Fruit fly (Drosophila melanogaster): Measurements from ENCODE around the gene noi.

The noi gene

DNA sequence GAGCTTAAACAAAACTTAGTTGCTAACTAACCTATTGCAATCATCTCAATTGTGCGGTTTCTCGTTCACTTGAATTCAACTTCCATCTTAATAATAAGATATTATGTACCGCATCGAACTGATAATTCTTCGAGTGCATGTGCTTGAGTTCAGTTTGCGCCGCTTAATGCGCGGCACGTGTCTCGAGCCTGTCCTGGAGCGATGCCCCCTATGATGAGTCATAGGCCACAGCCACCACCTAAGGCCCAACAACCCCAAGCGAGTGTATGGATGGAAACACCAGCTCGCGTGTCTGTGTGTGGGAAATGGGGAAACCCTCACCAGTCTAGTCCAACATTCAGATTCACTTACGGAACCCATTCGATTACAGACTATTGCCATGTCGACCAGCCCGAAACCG is 17.4 kb downstream of the noi start:
- TF ChIP-seq CG5204 (GFP tag; optimal IDR thresholded peaks at IDR 0.05): no peak
- TF ChIP-seq CG12768 (GFP tag; optimal IDR thresholded peaks at IDR 0.05): no peak
- TF ChIP-seq Hr96 (GFP tag; optimal IDR thresholded peaks at IDR 0.05): no peak

DNA sequence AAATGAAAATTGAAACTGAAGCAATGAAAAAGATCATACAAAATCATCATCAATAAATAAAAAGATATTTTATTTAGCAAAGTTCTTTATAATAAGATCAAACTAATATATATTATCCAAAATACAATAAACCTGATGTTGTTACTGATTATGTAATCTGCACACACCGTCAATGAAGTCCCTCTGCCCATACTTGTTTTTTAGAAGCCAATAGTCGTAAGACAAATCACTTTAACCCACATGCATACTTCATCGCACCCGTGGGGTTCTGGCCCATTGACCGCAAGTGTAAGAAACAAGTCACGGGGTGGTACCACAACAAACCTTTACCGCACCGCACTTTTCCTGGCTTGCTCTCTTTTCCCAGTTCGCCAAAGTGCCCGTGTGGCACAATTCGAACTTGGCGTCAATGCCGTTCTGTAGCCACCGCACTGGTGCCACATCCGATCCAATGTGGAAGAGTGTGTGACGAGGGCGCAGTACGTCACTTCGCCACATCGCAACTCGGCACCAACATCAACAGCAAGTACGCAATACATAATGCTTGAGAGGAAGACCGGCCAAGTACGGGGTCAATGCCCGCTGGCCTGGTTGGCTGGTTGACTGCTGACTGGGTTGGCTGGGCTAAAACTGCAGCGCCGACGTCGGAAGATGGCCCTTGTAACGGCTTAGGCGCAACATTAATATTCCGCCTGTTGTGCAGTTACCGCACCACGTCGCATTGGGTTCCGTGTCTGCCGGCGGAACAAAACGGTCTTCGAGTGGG is 18.2 kb downstream of the noi start:
- no peak for TF ChIP-seq Clk (GFP tag; optimal IDR thresholded peaks at IDR 0.05)
- TF ChIP-seq tj (GFP tag; optimal IDR thresholded peaks at IDR 0.05): peak; percentile 61

DNA sequence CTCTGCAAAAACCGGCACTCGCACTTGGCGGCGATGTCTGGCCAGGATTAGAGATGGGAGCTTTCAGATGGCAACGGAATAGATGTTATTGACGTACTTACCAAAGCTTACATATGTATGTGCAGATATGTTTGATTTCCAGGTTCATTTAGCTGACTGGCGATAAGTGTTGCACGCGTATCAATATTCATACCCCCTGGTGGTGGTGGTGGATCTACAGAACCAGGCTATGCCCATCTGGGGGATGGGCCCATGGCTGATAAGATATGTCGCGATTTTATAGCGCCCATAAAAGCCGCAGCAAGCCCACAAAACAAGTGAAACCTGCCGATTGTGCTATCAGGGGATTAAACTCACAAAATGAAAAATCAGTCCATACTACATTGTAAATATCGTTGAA is 19.5 kb downstream of the noi start:
- TF ChIP-seq CG7045 (GFP tag; optimal IDR thresholded peaks at IDR 0.05) (no peak), CG12768 (GFP tag; optimal IDR thresholded peaks at IDR 0.05) (no peak), CG14711 (tag; optimal IDR thresholded peaks at IDR 0.05) (no peak), cnc (optimal IDR thresholded peaks at IDR 0.05) (no peak), toe (GFP tag; optimal IDR thresholded peaks at IDR 0.05) (no peak), cic (GFP tag; optimal IDR thresholded peaks at IDR 0.05) (peak; percentile 45), CG1620 (GFP tag; optimal IDR thresholded peaks at IDR 0.05) (no peak)

DNA sequence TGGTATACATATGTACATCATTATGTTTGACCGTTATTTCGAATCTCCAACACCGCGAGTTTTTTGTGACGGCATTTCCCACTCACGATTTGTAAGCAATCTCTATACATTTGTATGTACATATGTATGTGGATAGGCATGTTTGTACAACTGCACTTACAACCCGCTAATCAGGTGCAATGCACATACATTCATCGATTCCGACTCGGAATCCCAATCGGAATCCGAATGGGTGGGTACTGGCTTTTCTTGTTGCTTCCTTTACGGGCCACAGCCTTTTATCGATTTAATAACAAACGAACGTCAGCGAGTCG is 19.9 kb downstream of the noi start:
- TF ChIP-seq Mnt (GFP tag; optimal IDR thresholded peaks at IDR 0.05) (no peak), cic (GFP tag; optimal IDR thresholded peaks at IDR 0.05) (peak; percentile 66)

DNA sequence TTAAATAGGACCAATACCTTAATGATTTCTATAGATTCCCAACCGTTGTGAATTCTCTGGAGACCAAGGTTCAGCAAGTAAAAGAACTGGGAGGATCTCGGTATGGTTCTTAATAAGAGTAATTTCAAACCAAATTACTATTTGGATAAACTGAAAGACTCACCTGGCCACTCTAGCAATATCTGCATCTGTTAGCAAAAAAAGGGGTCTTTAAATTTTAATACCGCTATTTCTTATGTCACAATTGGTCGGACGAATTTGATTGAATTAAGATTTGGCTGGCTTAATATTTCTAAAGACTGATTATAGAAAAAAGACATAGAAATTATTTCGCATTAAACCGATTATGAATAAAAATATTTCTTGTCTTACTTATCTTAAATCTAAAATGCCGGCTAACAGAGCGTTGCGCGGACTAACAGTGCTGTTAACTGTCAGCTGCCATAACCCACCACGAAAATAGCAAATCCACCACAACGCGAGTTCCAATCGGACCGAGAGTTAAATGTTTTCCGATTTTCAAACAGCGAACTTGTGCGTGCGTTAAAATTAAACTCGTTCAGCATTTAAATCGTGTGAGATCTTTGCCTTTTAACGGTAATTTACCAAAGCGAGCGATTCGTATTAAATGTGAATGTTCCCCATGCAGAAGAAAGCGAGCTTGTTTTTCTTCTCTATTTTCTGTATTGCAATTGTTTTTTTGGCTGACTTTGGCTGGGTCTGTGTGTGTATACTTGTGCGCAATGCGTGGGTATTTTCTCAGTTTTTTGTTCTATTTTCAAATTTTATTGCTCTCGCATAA is 20.4 kb downstream of the noi start, which contains the start of gene CRMP:
TSS of gene CRMP (plus strand) at position 474 of the 802 bp plus-strand sequence.
- peak; percentile 37 for TF ChIP-seq tj (GFP tag; optimal IDR thresholded peaks at IDR 0.05)
- TF ChIP-seq cic (GFP tag; optimal IDR thresholded peaks at IDR 0.05): no peak
- TF ChIP-seq ovo (GFP tag; optimal IDR thresholded peaks at IDR 0.05): no peak
- TF ChIP-seq CG5204 (GFP tag; optimal IDR thresholded peaks at IDR 0.05): no peak
- TF ChIP-seq CG11617 (GFP tag; optimal IDR thresholded peaks at IDR 0.05): peak; percentile 4
- peak; percentile 11 for TF ChIP-seq CG14711 (tag; optimal IDR thresholded peaks at IDR 0.05)
- TF ChIP-seq kay (GFP tag; ENCODE audit: borderline replicate concordance): peak; percentile 58
- peak; percentile 34 for TF ChIP-seq pad (GFP tag; optimal IDR thresholded peaks at IDR 0.05)
- TF ChIP-seq cnc (optimal IDR thresholded peaks at IDR 0.05): no peak
- TF ChIP-seq Crg-1 (GFP tag; optimal IDR thresholded peaks at IDR 0.05): no peak
- TF ChIP-seq bab1 (GFP tag; optimal IDR thresholded peaks at IDR 0.05): no peak
- TF ChIP-seq Hr96 (GFP tag; optimal IDR thresholded peaks at IDR 0.05): no peak
- no peak for TF ChIP-seq CG7045 (GFP tag; optimal IDR thresholded peaks at IDR 0.05)
- TF ChIP-seq Clk (GFP tag; optimal IDR thresholded peaks at IDR 0.05): no peak
- TF ChIP-seq CG12768 (GFP tag; optimal IDR thresholded peaks at IDR 0.05): peak; percentile 25
- no peak for TF ChIP-seq Mnt (GFP tag; optimal IDR thresholded peaks at IDR 0.05)

DNA sequence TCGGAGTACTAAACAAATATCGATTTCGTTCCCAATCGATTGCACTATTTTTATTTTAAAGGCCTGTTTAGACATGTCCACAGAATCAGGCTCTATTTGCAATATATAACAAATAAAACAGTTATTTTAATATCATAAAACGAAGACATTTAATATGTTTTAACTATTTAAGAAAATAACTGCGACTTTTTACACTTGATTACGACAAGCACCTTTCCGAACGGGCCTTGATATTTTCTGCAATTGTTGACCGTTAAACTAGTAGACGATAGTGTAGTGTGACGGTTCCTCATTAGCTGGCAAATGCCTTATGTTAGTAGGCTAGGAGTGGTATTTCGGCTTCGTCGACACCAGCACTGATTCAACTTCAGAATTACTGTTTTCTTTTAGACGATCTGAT is 22.7 kb downstream of the noi start, which contains the start of the genes CG2931 and Rheb:
TSS of gene CG2931 (minus strand) at position 26 of the 400 bp plus-strand sequence.
TSS of gene Rheb (plus strand) at position 332 of the 400 bp plus-strand sequence.
- peak; percentile 81 for TF ChIP-seq CG1620 (GFP tag; optimal IDR thresholded peaks at IDR 0.05)
- peak; percentile 35 for TF ChIP-seq CG33017 (tag; optimal IDR thresholded peaks at IDR 0.05)
- TF ChIP-seq CG7101 (tag; optimal IDR thresholded peaks at IDR 0.05): peak; percentile 70
- TF ChIP-seq tj (GFP tag; optimal IDR thresholded peaks at IDR 0.05): peak; percentile 57
- no peak for TF ChIP-seq CG5204 (GFP tag; optimal IDR thresholded peaks at IDR 0.05)
- TF ChIP-seq CG11617 (GFP tag; optimal IDR thresholded peaks at IDR 0.05): peak; percentile 66
- TF ChIP-seq pad (GFP tag; optimal IDR thresholded peaks at IDR 0.05): peak; percentile 42
- no peak for TF ChIP-seq kay (GFP tag; ENCODE audit: borderline replicate concordance)
- TF ChIP-seq Crg-1 (GFP tag; optimal IDR thresholded peaks at IDR 0.05): no peak
- TF ChIP-seq cnc (optimal IDR thresholded peaks at IDR 0.05): no peak
- TF ChIP-seq bab1 (GFP tag; optimal IDR thresholded peaks at IDR 0.05): peak; percentile 85
- peak; percentile 69 for TF ChIP-seq ovo (GFP tag; optimal IDR thresholded peaks at IDR 0.05)
- no peak for TF ChIP-seq toe (GFP tag; optimal IDR thresholded peaks at IDR 0.05)
- peak; percentile 44 for TF ChIP-seq CG12768 (GFP tag; optimal IDR thresholded peaks at IDR 0.05)
- TF ChIP-seq Mnt (GFP tag; optimal IDR thresholded peaks at IDR 0.05): peak; percentile 77
- peak; percentile 44 for TF ChIP-seq Clk (GFP tag; optimal IDR thresholded peaks at IDR 0.05)
- TF ChIP-seq CG7045 (GFP tag; optimal IDR thresholded peaks at IDR 0.05): peak; percentile 36
- TF ChIP-seq CG14711 (tag; optimal IDR thresholded peaks at IDR 0.05): peak; percentile 65
- TF ChIP-seq Hr96 (GFP tag; optimal IDR thresholded peaks at IDR 0.05): peak; percentile 64
- TF ChIP-seq cic (GFP tag; optimal IDR thresholded peaks at IDR 0.05): peak; percentile 13

DNA sequence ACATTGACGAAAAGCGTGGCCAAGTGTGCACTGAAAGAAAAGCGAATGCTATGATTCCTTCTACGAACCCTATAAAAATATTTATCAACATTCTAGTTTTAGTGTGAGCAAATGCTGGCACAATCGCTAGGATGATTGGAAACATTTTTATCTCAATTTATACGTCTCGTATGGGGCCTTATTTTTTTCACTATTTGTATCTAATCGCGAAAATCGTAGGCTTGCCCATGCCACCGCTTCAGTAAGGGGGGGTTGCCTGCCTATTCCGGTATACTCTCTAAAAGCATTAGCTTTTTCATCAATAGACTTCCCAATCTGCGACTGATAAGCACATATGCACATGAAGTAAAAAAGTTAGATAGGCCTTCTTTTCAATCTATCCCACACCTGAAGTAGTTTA is 25.6 kb downstream of the noi start:
- TF ChIP-seq CG33017 (tag; optimal IDR thresholded peaks at IDR 0.05): peak; percentile 91
- TF ChIP-seq CG14711 (tag; optimal IDR thresholded peaks at IDR 0.05): peak; percentile 89
- peak; percentile 56 for TF ChIP-seq pad (GFP tag; optimal IDR thresholded peaks at IDR 0.05)
- TF ChIP-seq tj (GFP tag; optimal IDR thresholded peaks at IDR 0.05): peak; percentile 35
- TF ChIP-seq Clk (GFP tag; optimal IDR thresholded peaks at IDR 0.05): peak; percentile 71
- TF ChIP-seq bab1 (GFP tag; optimal IDR thresholded peaks at IDR 0.05): peak; percentile 62
- TF ChIP-seq CG12768 (GFP tag; optimal IDR thresholded peaks at IDR 0.05): peak; percentile 87
- peak; percentile 68 for TF ChIP-seq Mnt (GFP tag; optimal IDR thresholded peaks at IDR 0.05)
- peak; percentile 69 for TF ChIP-seq Hr96 (GFP tag; optimal IDR thresholded peaks at IDR 0.05)
- peak; percentile 88 for TF ChIP-seq cic (GFP tag; optimal IDR thresholded peaks at IDR 0.05)
- TF ChIP-seq CG7101 (tag; optimal IDR thresholded peaks at IDR 0.05): peak; percentile 89
- no peak for TF ChIP-seq CG5204 (GFP tag; optimal IDR thresholded peaks at IDR 0.05)
- no peak for TF ChIP-seq ovo (GFP tag; optimal IDR thresholded peaks at IDR 0.05)
- TF ChIP-seq toe (GFP tag; optimal IDR thresholded peaks at IDR 0.05): no peak
- peak; percentile 80 for TF ChIP-seq CG11617 (GFP tag; optimal IDR thresholded peaks at IDR 0.05)
- no peak for TF ChIP-seq kay (GFP tag; ENCODE audit: borderline replicate concordance)
- TF ChIP-seq CG7045 (GFP tag; optimal IDR thresholded peaks at IDR 0.05): peak; percentile 87
- peak in 1 of 2 experiments; percentile 9 for TF ChIP-seq cnc (optimal IDR thresholded peaks at IDR 0.05)
- TF ChIP-seq Crg-1 (GFP tag; optimal IDR thresholded peaks at IDR 0.05): no peak
- no peak for TF ChIP-seq CG1620 (GFP tag; optimal IDR thresholded peaks at IDR 0.05)
